Worm (Caenorhabditis elegans) whole organism, early embryonic: ENCODE data around the gene Y62E10A.23.

Experiments
- B0310.2 ChIP-seq: sonication (generic microtip); optimal IDR thresholded peaks from 2 replicates; lab custom pipeline; 2016; ENCODE audit warnings: mild to moderate bottlenecking, missing genetic modification characterization, missing compliant biosample characterization
- ama-1 ChIP-seq: fragments of 150-350 bp; optimal IDR thresholded peaks from 2 replicates; lab custom pipeline; 2014
- ceh-36 ChIP-seq: sonication (generic microtip); optimal IDR thresholded peaks from 2 replicates; lab custom pipeline; 2016; ENCODE audit warnings: missing genetic modification characterization, inconsistent platforms, missing compliant biosample characterization
- ets-7 ChIP-seq: sonication (generic microtip); optimal IDR thresholded peaks from 2 replicates; lab custom pipeline; 2016; ENCODE audit warnings: missing genotype, missing genetic modification characterization, missing compliant biosample characterization
- flt-1 ChIP-seq: fragments of 200-800 bp; sonication (Bioruptor generic); IDR thresholded peaks from 2 replicates; pipeline ENCODE4 v1.3.6; 2022; ENCODE audit warnings: missing genetic modification characterization, missing compliant biosample characterization
- hmbx-1 ChIP-seq: sonication (generic microtip); optimal IDR thresholded peaks from 2 replicates; lab custom pipeline; 2016; ENCODE audit warnings: mild to moderate bottlenecking, missing genetic modification characterization, missing compliant biosample characterization
- hmg-4 ChIP-seq: fragments of 200-800 bp; sonication (Bioruptor generic); optimal IDR thresholded peaks from 2 replicates; lab custom pipeline; 2018; ENCODE audit warnings: mild to moderate bottlenecking, missing genetic modification characterization, missing compliant biosample characterization
- scrt-1 ChIP-seq: fragments of 200-800 bp; sonication (Bioruptor generic); IDR thresholded peaks from 2 replicates; pipeline ENCODE4 v1.3.6; 2022; ENCODE audit warnings: missing genetic modification characterization, missing compliant biosample characterization
- tbx-11 ChIP-seq: fragments of 200-800 bp; sonication (Bioruptor generic); IDR thresholded peaks from 2 replicates; pipeline ENCODE4 v1.3.6; 2022; ENCODE audit warnings: missing genetic modification characterization, missing compliant biosample characterization
- tbx-37 ChIP-seq: fragments of 200-800 bp; sonication (Bioruptor generic); conservative IDR thresholded peaks from 2 replicates; pipeline ENCODE4 v1.3.6; 2022; ENCODE audit warnings: missing genetic modification reagents, missing genetic modification characterization, missing compliant biosample characterization
- tra-4 ChIP-seq: sonication (generic microtip); optimal IDR thresholded peaks from 2 replicates; lab custom pipeline; 2017; ENCODE audit warnings: missing genetic modification characterization, missing compliant biosample characterization

DNA sequence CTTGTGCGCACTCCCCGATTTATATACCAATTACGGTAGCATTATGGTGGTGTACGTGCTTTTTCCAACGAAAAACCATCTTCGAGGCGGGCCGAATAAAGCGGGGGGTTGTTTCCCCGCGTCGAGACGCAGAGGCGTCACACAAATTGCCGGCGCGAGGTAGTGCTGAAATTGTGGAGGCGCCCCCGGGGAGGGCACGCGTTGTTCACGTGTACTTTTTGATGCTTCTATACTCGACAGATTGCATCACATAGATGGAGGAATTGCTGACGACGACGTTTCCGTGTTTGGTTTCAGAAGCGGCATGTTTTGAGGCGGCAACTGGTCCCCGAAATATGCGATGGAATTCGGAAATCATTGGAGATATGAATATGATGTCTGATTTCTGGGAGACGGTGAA is 9.1 kb downstream of the Y62E10A.23 start:
- TF ChIP-seq hmbx-1 (tag; lab: Kevin White, UChicago) (no peak), ama-1 (lab: Kevin White, UChicago) (no peak), tbx-11 (GFP tag; lab: Robert Waterston, UW) (no peak), hmg-4 (GFP tag; lab: Kevin White, UChicago) (peak; percentile 53), ets-7 (tag; lab: Kevin White, UChicago) (no peak), ceh-36 (no peak), B0310.2 (tag; lab: Kevin White, UChicago) (no peak), tbx-37 (GFP tag; lab: Robert Waterston, UW) (no peak), tra-4 (no peak), flt-1 (GFP tag; lab: Robert Waterston, UW) (no peak), scrt-1 (GFP tag; lab: Robert Waterston, UW) (no peak)
